Fruit fly (Drosophila melanogaster): ENCODE data around the gene CG12402.

CG12402 gene

dm6 chr3R:14095428-14095827 is 12.7 kb downstream of the CG12402 start (continued):
- no peak for TF ChIP-seq hb (GFP tag; IDR thresholded peaks at IDR 0.05; ENCODE audit: partially characterized antibody)
- no peak for TF ChIP-seq cas (GFP tag; IDR thresholded peaks at IDR 0.05)
- no peak for TF ChIP-seq klu (GFP tag; IDR thresholded peaks at IDR 0.05)
- TF ChIP-seq yki (optimal IDR thresholded peaks at IDR 0.05) = no peak
- no peak for TF ChIP-seq z (GFP tag; IDR thresholded peaks at IDR 0.05)
- peak in 1 of 2 experiments; percentile 12 for TF ChIP-seq eve (GFP tag; optimal IDR thresholded peaks at IDR 0.05)
- no peak for TF ChIP-seq CG8359 (GFP tag; optimal IDR thresholded peaks at IDR 0.05; ENCODE audit: borderline replicate concordance)
- TF ChIP-seq CG11456 (GFP tag; IDR thresholded peaks at IDR 0.05) = no peak
- TF ChIP-seq chn (GFP tag; optimal IDR thresholded peaks at IDR 0.05) = no peak
- TF ChIP-seq crol (GFP tag; IDR thresholded peaks at IDR 0.05) = no peak
- no peak for TF ChIP-seq CG7963 (GFP tag; IDR thresholded peaks at IDR 0.05; ENCODE audit: partially characterized antibody)
- TF ChIP-seq disco-r (GFP tag; optimal IDR thresholded peaks at IDR 0.05) = no peak
- no peak for TF ChIP-seq vfl (GFP tag; optimal IDR thresholded peaks at IDR 0.05)
- peak; percentile 15 for TF ChIP-seq lilli (GFP tag; optimal IDR thresholded peaks at IDR 0.05)
- no peak for TF ChIP-seq sens-2 (GFP tag; IDR thresholded peaks at IDR 0.05)
- peak; percentile 69 for TF ChIP-seq unpg (GFP tag; optimal IDR thresholded peaks at IDR 0.05)
- TF ChIP-seq CG30431 (GFP tag; optimal IDR thresholded peaks at IDR 0.05) = no peak
- no peak for TF ChIP-seq insv (GFP tag; optimal IDR thresholded peaks at IDR 0.05)
- TF ChIP-seq vnd (GFP tag; IDR thresholded peaks at IDR 0.05; ENCODE audit: partially characterized antibody) = no peak
- TF ChIP-seq Dbx (GFP tag; IDR thresholded peaks at IDR 0.05) = no peak
- no peak for TF ChIP-seq CG10431 (GFP tag; optimal IDR thresholded peaks at IDR 0.05)
- no peak for TF ChIP-seq Hmx (GFP tag; optimal IDR thresholded peaks at IDR 0.05)
- TF ChIP-seq CG10274 (GFP tag; optimal IDR thresholded peaks at IDR 0.05) = no peak
- TF ChIP-seq ems (GFP tag; optimal IDR thresholded peaks at IDR 0.05) = no peak
- TF ChIP-seq CG8765 (GFP tag; IDR thresholded peaks at IDR 0.05) = no peak
- TF ChIP-seq HLH54F (GFP tag; optimal IDR thresholded peaks at IDR 0.05) = no peak
- TF ChIP-seq NC2α (GFP tag; optimal IDR thresholded peaks at IDR 0.05) = no peak
- TF ChIP-seq esg (GFP tag; conservative IDR thresholded peaks at IDR 0.05) = peak; percentile 41
- TF ChIP-seq CG2120 (GFP tag; optimal IDR thresholded peaks at IDR 0.05) = peak; percentile 29
- peak; percentile 16 for TF ChIP-seq CG9727 (GFP tag; optimal IDR thresholded peaks at IDR 0.05)
- TF ChIP-seq Sin3A (optimal IDR thresholded peaks at IDR 0.05) = no peak
- no peak for TF ChIP-seq CG4328 (GFP tag; optimal IDR thresholded peaks at IDR 0.05)
- 0 out of 3 replicates have a peak, but pooled peaks have one; percentile 29 for TF ChIP-seq H15 (GFP tag; IDR thresholded peaks at IDR 0.05)
- no peak for TF ChIP-seq Sry-δ (GFP tag; optimal IDR thresholded peaks at IDR 0.05)
- TF ChIP-seq Dad (GFP tag; optimal IDR thresholded peaks at IDR 0.05) = no peak
- TF ChIP-seq lbe (GFP tag; optimal IDR thresholded peaks at IDR 0.05) = no peak
- no peak for TF ChIP-seq Mad (GFP tag; optimal IDR thresholded peaks at IDR 0.05)
- peak; percentile 77 for TF ChIP-seq gem (tag; optimal IDR thresholded peaks at IDR 0.05)
- TF ChIP-seq shn (GFP tag; optimal IDR thresholded peaks at IDR 0.05) = no peak
- TF ChIP-seq CG10267 (tag; optimal IDR thresholded peaks at IDR 0.05) = peak; percentile 48
- TF ChIP-seq mld (GFP tag; IDR thresholded peaks at IDR 0.05; ENCODE audit: partially characterized antibody) = no peak
- no peak for TF ChIP-seq CG10565 (GFP tag; optimal IDR thresholded peaks at IDR 0.05)
- no peak for TF ChIP-seq Dp (GFP tag; optimal IDR thresholded peaks at IDR 0.05)
- peak; percentile 60 for TF ChIP-seq CG12391 (tag; optimal IDR thresholded peaks at IDR 0.05)
- no peak for TF ChIP-seq gro (GFP tag; optimal IDR thresholded peaks at IDR 0.05)
- peak; percentile 67 for TF ChIP-seq tgo (GFP tag; IDR thresholded peaks at IDR 0.05)
- TF ChIP-seq E2f2 (GFP tag; IDR thresholded peaks at IDR 0.05) = peak; percentile 27; the same call in 1 of the 2 replicates
- TF ChIP-seq ranshi (GFP tag; IDR thresholded peaks at IDR 0.05) = 0 out of 2 replicates have a peak, but pooled peaks have one; percentile 13
- no peak for TF ChIP-seq CG9609 (GFP tag; optimal IDR thresholded peaks at IDR 0.05)
- TF ChIP-seq chif (GFP tag; optimal IDR thresholded peaks at IDR 0.05) = no peak
- TF ChIP-seq scrt (GFP tag; optimal IDR thresholded peaks at IDR 0.05) = peak; percentile 26
- TF ChIP-seq nom (GFP tag; optimal IDR thresholded peaks at IDR 0.05) = no peak
- no peak for TF ChIP-seq CG11695 (GFP tag; IDR thresholded peaks at IDR 0.05)
